Fruit fly (Drosophila melanogaster) whole organism, embryonic: ENCODE data around the gene smo.

Source experiments
- ATbp ChIP-seq: fragments of 200-800 bp; sonication (Bioruptor generic); optimal IDR thresholded peaks from 2 replicates; lab custom pipeline; 2017; ENCODE audit warnings: missing biosample characterization, mild to moderate bottlenecking, missing genetic modification characterization, missing genetic modification reagents
- Adf1 ChIP-seq: fragments of 200-800 bp; sonication (Bioruptor generic); IDR thresholded peaks from 2 replicates; pipeline ENCODE4 v1.3.6; 2022; ENCODE audit warnings: missing biosample characterization, missing genetic modification characterization
- Asciz ChIP-seq: fragments of 200-800 bp; sonication (Bioruptor generic); optimal IDR thresholded peaks from 2 replicates; lab custom pipeline; 2017; ENCODE audit warnings: missing biosample characterization, mild to moderate bottlenecking, missing genetic modification characterization, missing genetic modification reagents
- BEAF-32 ChIP-seq: fragments of 200-800 bp; sonication (Bioruptor generic); optimal IDR thresholded peaks from 3 replicates; lab custom pipeline; 2017; ENCODE audit warnings: missing biosample characterization, missing genetic modification characterization, mild to moderate bottlenecking, moderate library complexity, missing genetic modification reagents
- CG10209 ChIP-seq: fragments of 200-800 bp; sonication (Bioruptor generic); optimal IDR thresholded peaks from 3 replicates; lab custom pipeline; 2017; ENCODE audit warnings: missing biosample characterization, mild to moderate bottlenecking, missing genetic modification characterization, missing genetic modification reagents
- CG10462 ChIP-seq: fragments of 200-800 bp; sonication (Bioruptor generic); optimal IDR thresholded peaks from 2 replicates; lab custom pipeline; 2016; ENCODE audit warnings: missing biosample characterization, missing genetic modification characterization
- CG11504 ChIP-seq: fragments of 200-800 bp; sonication (Bioruptor generic); optimal IDR thresholded peaks from 3 replicates; lab custom pipeline; 2019; ENCODE audit warnings: missing biosample characterization, mild to moderate bottlenecking, missing genetic modification characterization, moderate library complexity
- CG11723 ChIP-seq: fragments of 200-800 bp; sonication (Bioruptor generic); optimal IDR thresholded peaks from 2 replicates; lab custom pipeline; 2017; ENCODE audit warnings: missing biosample characterization, mild to moderate bottlenecking, missing genetic modification characterization
- CG17802 ChIP-seq: fragments of 200-800 bp; sonication (Bioruptor generic); optimal IDR thresholded peaks from 2 replicates; lab custom pipeline; 2018; ENCODE audit warnings: missing biosample characterization, mild to moderate bottlenecking, missing genetic modification characterization, moderate library complexity
- CG18764 ChIP-seq: fragments of 200-800 bp; sonication (Bioruptor generic); optimal IDR thresholded peaks from 3 replicates; lab custom pipeline; 2016; ENCODE audit warnings: missing biosample characterization, missing genetic modification characterization
- CG31224 ChIP-seq: fragments of 200-800 bp; sonication (Bioruptor generic); IDR thresholded peaks from 2 replicates; pipeline ENCODE4 v1.3.6; 2022; ENCODE audit warnings: missing biosample characterization, missing genetic modification characterization
- CG31365 ChIP-seq: fragments of 200-800 bp; sonication (Bioruptor generic); optimal IDR thresholded peaks from 2 replicates; lab custom pipeline; 2018; ENCODE audit warnings: missing biosample characterization, mild to moderate bottlenecking, missing genetic modification characterization
- CG32772 ChIP-seq: fragments of 200-800 bp; sonication (Bioruptor generic); IDR thresholded peaks from 2 replicates; pipeline ENCODE4 v1.3.6; 2022; ENCODE audit warnings: missing biosample characterization, missing genetic modification characterization
- CG3995 ChIP-seq: fragments of 200-800 bp; sonication (Bioruptor generic); optimal IDR thresholded peaks from 3 replicates; lab custom pipeline; 2016; ENCODE audit warnings: missing biosample characterization, missing genetic modification characterization
- CG42726 ChIP-seq: fragments of 200-800 bp; sonication (Bioruptor generic); IDR thresholded peaks from 2 replicates; pipeline ENCODE4 v1.3.6; 2022; ENCODE audit warnings: missing biosample characterization, missing genetic modification characterization; ENCODE audit not compliant: partially characterized antibody
- CG4282 ChIP-seq: fragments of 200-800 bp; sonication (Bioruptor generic); optimal IDR thresholded peaks from 2 replicates; lab custom pipeline; 2016; ENCODE audit warnings: missing biosample characterization, missing genetic modification characterization
- CG6765 ChIP-seq: fragments of 200-800 bp; sonication (Bioruptor generic); optimal IDR thresholded peaks from 3 replicates; lab custom pipeline; 2017; ENCODE audit warnings: missing biosample characterization, mild to moderate bottlenecking, missing genetic modification characterization
- CG8765 ChIP-seq: fragments of 200-800 bp; sonication (Bioruptor generic); IDR thresholded peaks from 2 replicates; pipeline ENCODE4 v1.3.6; 2022; ENCODE audit warnings: missing biosample characterization, missing genetic modification characterization
- CG9817 ChIP-seq: fragments of 200-800 bp; sonication (Bioruptor generic); optimal IDR thresholded peaks from 2 replicates; lab custom pipeline; 2018; ENCODE audit warnings: missing biosample characterization, mild to moderate bottlenecking, missing genetic modification characterization, moderate library complexity
- CG9876 ChIP-seq: fragments of 200-800 bp; sonication (Bioruptor generic); optimal IDR thresholded peaks from 2 replicates; lab custom pipeline; 2016; ENCODE audit warnings: missing biosample characterization, missing genetic modification characterization
- CkIIα-i1 ChIP-seq: fragments of 200-800 bp; sonication (Bioruptor generic); IDR thresholded peaks from 2 replicates; pipeline ENCODE4 v1.3.6; 2022; ENCODE audit warnings: missing biosample characterization, missing genetic modification characterization
- D19A ChIP-seq: fragments of 200-800 bp; optimal IDR thresholded peaks from 3 replicates; lab custom pipeline; 2019; ENCODE audit warnings: missing biosample characterization, mild to moderate bottlenecking, missing genetic modification characterization, moderate library complexity
- Dip3 ChIP-seq: fragments of 200-800 bp; sonication (Bioruptor generic); optimal IDR thresholded peaks from 3 replicates; lab custom pipeline; 2016; ENCODE audit warnings: missing biosample characterization, missing genetic modification characterization
- HLHmδ ChIP-seq: fragments of 200-800 bp; sonication (Bioruptor generic); optimal IDR thresholded peaks from 2 replicates; lab custom pipeline; 2018; ENCODE audit warnings: missing biosample characterization, mild to moderate bottlenecking, missing genetic modification characterization, moderate library complexity
- Kr ChIP-seq: fragments of 200-800 bp; sonication (Bioruptor generic); optimal IDR thresholded peaks from 2 replicates; lab custom pipeline; 2017; ENCODE audit warnings: missing biosample characterization, mild to moderate bottlenecking, missing genetic modification characterization
- Med ChIP-seq: fragments of 200-800 bp; sonication (Bioruptor generic); peaks from one replicate; lab custom pipeline; 2016; ENCODE audit warnings: missing biosample characterization, missing genetic modification characterization, mild to moderate bottlenecking, inconsistent platforms, moderate library complexity
- Mes4 ChIP-seq: fragments of 200-800 bp; sonication (Bioruptor generic); optimal IDR thresholded peaks from 2 replicates; lab custom pipeline; 2016; ENCODE audit warnings: missing biosample characterization, missing genetic modification characterization
- NFAT ChIP-seq: fragments of 200-800 bp; sonication (Bioruptor generic); IDR thresholded peaks from 2 replicates; pipeline ENCODE4 v1.3.6; 2022; ENCODE audit warnings: missing biosample characterization, missing genetic modification characterization
- Nf-YA ChIP-seq: fragments of 200-800 bp; sonication (Bioruptor generic); IDR thresholded peaks from 2 replicates; pipeline ENCODE4 v1.3.6; 2022; ENCODE audit warnings: missing biosample characterization, missing genetic modification characterization
- PHDP ChIP-seq: fragments of 200-800 bp; sonication (Bioruptor generic); optimal IDR thresholded peaks from 3 replicates; lab custom pipeline; 2018; ENCODE audit warnings: missing biosample characterization, mild to moderate bottlenecking, missing genetic modification characterization, moderate library complexity
- Scr ChIP-seq: fragments of 200-800 bp; sonication (Bioruptor generic); IDR thresholded peaks from 2 replicates; pipeline ENCODE4 v1.3.6; 2022; ENCODE audit warnings: missing biosample characterization, missing genetic modification characterization; ENCODE audit not compliant: partially characterized antibody
- Ssrp ChIP-seq: fragments of 200-800 bp; sonication (Bioruptor generic); optimal IDR thresholded peaks from 2 replicates; lab custom pipeline; 2018; ENCODE audit warnings: missing biosample characterization, mild to moderate bottlenecking, missing genetic modification characterization, moderate library complexity
- YL-1 ChIP-seq: fragments of 200-800 bp; sonication (Bioruptor generic); optimal IDR thresholded peaks from 3 replicates; lab custom pipeline; 2017; ENCODE audit warnings: missing biosample characterization, mild to moderate bottlenecking, missing genetic modification characterization
- amos ChIP-seq: fragments of 200-800 bp; sonication (Bioruptor generic); IDR thresholded peaks from 2 replicates; pipeline ENCODE4 v1.3.6; 2022; ENCODE audit warnings: missing biosample characterization, missing genetic modification characterization; ENCODE audit not compliant: partially characterized antibody
- bbx ChIP-seq: fragments of 200-800 bp; sonication (Bioruptor generic); IDR thresholded peaks from 2 replicates; pipeline ENCODE4 v1.3.6; 2022; ENCODE audit warnings: missing biosample characterization, missing genetic modification characterization; ENCODE audit not compliant: partially characterized antibody
- br ChIP-seq: fragments of >200 bp; optimal IDR thresholded peaks from 2 replicates; lab custom pipeline; 2017
- cad ChIP-seq: fragments of >200 bp; optimal IDR thresholded peaks from 2 replicates; lab custom pipeline; 2017; ENCODE audit warnings: missing biosample characterization, missing genetic modification characterization
- crol ChIP-seq: fragments of 200-800 bp; sonication (Bioruptor generic); IDR thresholded peaks from 2 replicates; pipeline ENCODE4 v1.3.6; 2022; ENCODE audit warnings: missing biosample characterization, missing genetic modification characterization
- da ChIP-seq: fragments of 200-800 bp; sonication (Bioruptor generic); optimal IDR thresholded peaks from 2 replicates; lab custom pipeline; 2016; ENCODE audit warnings: missing biosample characterization, missing genetic modification characterization
- gcm ChIP-seq: fragments of 200-800 bp; sonication (Bioruptor generic); optimal IDR thresholded peaks from 2 replicates; lab custom pipeline; 2019; ENCODE audit warnings: missing biosample characterization, mild to moderate bottlenecking, missing genetic modification characterization, moderate library complexity
- jigr1 ChIP-seq: fragments of 200-800 bp; sonication (Bioruptor generic); IDR thresholded peaks from 3 replicates; pipeline ENCODE4 v1.3.6; 2022; ENCODE audit warnings: missing biosample characterization, missing genetic modification characterization
- jing ChIP-seq: fragments of 200-800 bp; sonication (Bioruptor generic); optimal IDR thresholded peaks from 2 replicates; lab custom pipeline; 2018; ENCODE audit warnings: missing biosample characterization, mild to moderate bottlenecking, missing genetic modification characterization
- mirr ChIP-seq: fragments of 200-800 bp; sonication (Bioruptor generic); optimal IDR thresholded peaks from 3 replicates; lab custom pipeline; 2018; ENCODE audit warnings: missing biosample characterization, mild to moderate bottlenecking, missing genetic modification characterization
- nerfin-1 ChIP-seq: fragments of 200-800 bp; sonication (Bioruptor generic); optimal IDR thresholded peaks from 3 replicates; lab custom pipeline; 2019; ENCODE audit warnings: missing biosample characterization, mild to moderate bottlenecking, missing genetic modification characterization, moderate library complexity
- nom ChIP-seq: fragments of 200-800 bp; sonication (Bioruptor generic); optimal IDR thresholded peaks from 2 replicates; lab custom pipeline; 2017; ENCODE audit warnings: missing biosample characterization, missing genetic modification characterization, mild to moderate bottlenecking, moderate library complexity, missing genetic modification reagents
- org-1 ChIP-seq: fragments of 200-800 bp; sonication (Bioruptor generic); optimal IDR thresholded peaks from 2 replicates; lab custom pipeline; 2017; ENCODE audit warnings: missing biosample characterization, missing genetic modification characterization
- ranshi ChIP-seq: fragments of 200-800 bp; sonication (Bioruptor generic); IDR thresholded peaks from 2 replicates; pipeline ENCODE4 v1.3.6; 2022; ENCODE audit warnings: missing biosample characterization, missing genetic modification characterization
- sob ChIP-seq: fragments of 200-800 bp; sonication (Bioruptor generic); IDR thresholded peaks from 2 replicates; pipeline ENCODE4 v1.3.6; 2022; ENCODE audit warnings: missing biosample characterization, missing genetic modification characterization
- vnd ChIP-seq: fragments of 200-800 bp; sonication (Bioruptor generic); IDR thresholded peaks from 3 replicates; pipeline ENCODE4 v1.3.6; 2022; ENCODE audit warnings: missing biosample characterization, missing genetic modification characterization; ENCODE audit not compliant: partially characterized antibody
- zen2 ChIP-seq: fragments of 200-800 bp; sonication (Bioruptor generic); IDR thresholded peaks from 3 replicates; pipeline ENCODE4 v1.3.6; 2022; ENCODE audit warnings: missing biosample characterization, missing genetic modification characterization; ENCODE audit not compliant: partially characterized antibody

The smo gene

DNA sequence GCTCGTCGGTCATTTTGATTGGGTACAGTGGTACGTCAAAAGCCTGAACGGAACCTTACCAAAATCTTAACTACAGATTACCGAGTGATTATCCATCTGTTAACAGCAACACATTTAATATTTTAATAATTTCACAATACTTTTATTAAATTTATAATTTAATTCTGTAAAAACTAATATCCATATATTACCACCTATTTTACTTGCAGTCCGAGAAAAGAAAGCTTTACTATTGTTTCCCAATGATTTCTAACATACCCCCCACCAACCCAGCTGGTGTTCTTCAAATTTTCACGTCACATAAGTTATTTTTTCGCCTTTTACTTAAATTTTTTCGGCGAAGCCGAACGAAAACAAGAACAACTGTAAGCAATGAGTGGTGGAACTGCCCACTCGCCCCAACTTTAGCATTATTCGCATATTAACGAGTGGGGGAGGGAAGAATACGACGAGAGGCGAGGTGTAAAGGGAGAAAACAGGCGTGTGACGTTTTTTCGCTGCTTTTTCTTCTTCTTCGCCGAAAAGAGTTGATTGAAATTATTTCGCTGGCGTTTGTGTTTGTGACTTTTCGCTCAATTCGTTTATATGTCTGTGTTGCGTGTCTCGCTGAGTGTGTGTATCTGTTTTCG is 29.4 kb upstream of the smo start (continued):
- no peak; the same call in 1 of the 2 replicates for TF ChIP-seq NFAT
- TF ChIP-seq vnd (GFP tag; lab: Robert Waterston, UW) = no peak
- TF ChIP-seq da = no peak
- TF ChIP-seq Nf-YA (GFP tag; lab: Robert Waterston, UW) = no peak
- no peak for TF ChIP-seq Dip3
- TF ChIP-seq D19A = peak; percentile 51
- no peak for TF ChIP-seq jigr1 (GFP tag; lab: Robert Waterston, UW)
- no peak for TF ChIP-seq CG3995 (GFP tag; lab: Kevin White, UChicago)
- TF ChIP-seq CG9817 (tag; lab: Kevin White, UChicago) = peak; percentile 38
- peak; percentile 92 for TF ChIP-seq crol (GFP tag; lab: Robert Waterston, UW)
- no peak for TF ChIP-seq jing (GFP tag; lab: Kevin White, UChicago)
- no peak for TF ChIP-seq nom (GFP tag; lab: Kevin White, UChicago)
- TF ChIP-seq PHDP (tag; lab: Kevin White, UChicago) = peak; percentile 66
- no peak for TF ChIP-seq CG4282 (GFP tag; lab: Kevin White, UChicago)
- peak; percentile 80 for TF ChIP-seq Adf1 (GFP tag; lab: Robert Waterston, UW)
- TF ChIP-seq CG42726 (GFP tag; lab: Robert Waterston, UW) = no peak
- TF ChIP-seq CG11723 (GFP tag; lab: Kevin White, UChicago) = peak; percentile 29
- no peak for TF ChIP-seq gcm (GFP tag; lab: Kevin White, UChicago)
- TF ChIP-seq Mes4 (GFP tag; lab: Kevin White, UChicago) = no peak
- TF ChIP-seq CG18764 (GFP tag; lab: Kevin White, UChicago) = no peak
- 0 out of 2 replicates have a peak, but pooled peaks have one; percentile 10 for TF ChIP-seq CG31224 (GFP tag; lab: Robert Waterston, UW)
- peak; percentile 47; the same call in 1 of the 2 replicates for TF ChIP-seq CG32772 (GFP tag; lab: Robert Waterston, UW)
- no peak for TF ChIP-seq Kr (GFP tag; lab: Kevin White, UChicago)
- no peak for TF ChIP-seq Scr (GFP tag; lab: Robert Waterston, UW)
- TF ChIP-seq Med (GFP tag; lab: Kevin White, UChicago) = peak; percentile 66
- peak; percentile 14; the same call in 1 of the 2 replicates for TF ChIP-seq amos (GFP tag; lab: Robert Waterston, UW)
- peak; percentile 9 for TF ChIP-seq Asciz
- peak; percentile 52 for TF ChIP-seq mirr (GFP tag; lab: Kevin White, UChicago)
- 0 out of 2 replicates have a peak, but pooled peaks have one; percentile 20 for TF ChIP-seq sob (GFP tag; lab: Robert Waterston, UW)
- no peak for TF ChIP-seq CG17802 (tag; lab: Kevin White, UChicago)
- no peak for TF ChIP-seq HLHmδ (GFP tag; lab: Kevin White, UChicago)
- peak; percentile 60 for TF ChIP-seq CG6765 (GFP tag; lab: Kevin White, UChicago)
- TF ChIP-seq CG9876 (GFP tag; lab: Kevin White, UChicago) = no peak
- TF ChIP-seq CG11504 = peak; percentile 66
- TF ChIP-seq CG8765 (GFP tag; lab: Robert Waterston, UW) = no peak
- no peak for TF ChIP-seq YL-1 (GFP tag; lab: Kevin White, UChicago)
- TF ChIP-seq nerfin-1 (tag; lab: Kevin White, UChicago) = no peak
- TF ChIP-seq CkIIα-i1 (GFP tag; lab: Robert Waterston, UW) = no peak
- no peak for TF ChIP-seq br (lab: Kevin White, UChicago)
- TF ChIP-seq BEAF-32 = no peak
- TF ChIP-seq CG10462 (GFP tag; lab: Kevin White, UChicago) = no peak
- TF ChIP-seq org-1 (GFP tag; lab: Kevin White, UChicago) = peak; percentile 66
- TF ChIP-seq bbx (GFP tag; lab: Robert Waterston, UW) = no peak
- peak; percentile 47 for TF ChIP-seq ATbp (GFP tag; lab: Kevin White, UChicago)
- TF ChIP-seq CG31365 (tag; lab: Kevin White, UChicago) = no peak
- TF ChIP-seq CG10209 (GFP tag; lab: Kevin White, UChicago) = peak; percentile 42
- peak; percentile 56; the same call in 1 of the 2 replicates for TF ChIP-seq ranshi (GFP tag; lab: Robert Waterston, UW)
- TF ChIP-seq Ssrp = peak; percentile 24
- TF ChIP-seq cad (GFP tag; lab: Kevin White, UChicago) = no peak
- TF ChIP-seq zen2 (GFP tag; lab: Robert Waterston, UW) = no peak
